Worm (Caenorhabditis elegans): ENCODE results near the gene sre-48.

The sre-48 gene

DNA sequence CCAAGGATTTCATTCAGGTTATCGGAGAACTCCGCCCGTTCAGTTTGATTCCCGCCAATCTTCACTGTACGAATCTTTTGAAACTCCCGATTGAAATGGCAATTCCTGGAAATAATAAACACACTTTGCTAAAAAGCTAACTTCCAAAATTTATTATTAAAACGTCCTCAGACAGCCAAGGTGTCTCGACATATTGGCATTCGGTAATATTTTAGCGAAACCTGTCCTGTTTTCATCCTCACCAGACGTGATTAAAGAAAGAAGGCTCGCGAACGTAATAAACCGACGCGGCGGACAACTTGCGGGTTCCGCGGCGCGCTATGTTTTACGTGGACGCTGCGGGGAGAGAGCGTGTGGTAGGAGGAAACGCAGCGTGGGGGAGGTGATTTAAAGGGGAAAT is 38.5 kb upstream of the sre-48 start (continued):
- TF ChIP-seq zip-4 (GFP tag; optimal IDR thresholded peaks at IDR 0.05): peak; percentile 81
- TF ChIP-seq snpc-4 (tag; optimal IDR thresholded peaks at IDR 0.05): peak; percentile 100
- TF ChIP-seq fkh-4 (tag; optimal IDR thresholded peaks at IDR 0.05; ENCODE audit: borderline replicate concordance): no peak
- TF ChIP-seq nhr-76 (tag; optimal IDR thresholded peaks at IDR 0.05): peak; percentile 48
- TF ChIP-seq nhr-77 (tag; optimal IDR thresholded peaks at IDR 0.05): peak; percentile 86
- peak; percentile 77 for TF ChIP-seq sox-4 (tag; optimal IDR thresholded peaks at IDR 0.05)
- TF ChIP-seq nhr-28 (tag; optimal IDR thresholded peaks at IDR 0.05): no peak
- TF ChIP-seq unc-30 (tag; optimal IDR thresholded peaks at IDR 0.05): no peak
- no peak for TF ChIP-seq ceh-63 (GFP tag; optimal IDR thresholded peaks at IDR 0.05)
- peak; percentile 92 for TF ChIP-seq nhr-19 (GFP tag; conservative IDR thresholded peaks at IDR 0.05)
- peak; percentile 94 for TF ChIP-seq elt-2 (tag; optimal IDR thresholded peaks at IDR 0.05)
- TF ChIP-seq ceh-88 (GFP tag; IDR thresholded peaks at IDR 0.05): peak; percentile 61
- peak; percentile 85 for TF ChIP-seq rnt-1 (tag; optimal IDR thresholded peaks at IDR 0.05)
- TF ChIP-seq sptf-1 (tag; optimal IDR thresholded peaks at IDR 0.05): no peak
- TF ChIP-seq fos-1 (tag; optimal IDR thresholded peaks at IDR 0.05): peak; percentile 44
- TF ChIP-seq unc-62 (GFP tag; optimal IDR thresholded peaks at IDR 0.05): no peak
- peak; percentile 89 for TF ChIP-seq grh-1 (GFP tag; IDR thresholded peaks at IDR 0.05)
- peak; percentile 84 for TF ChIP-seq dsc-1 (tag; optimal IDR thresholded peaks at IDR 0.05)
- TF ChIP-seq nhr-84 (tag; optimal IDR thresholded peaks at IDR 0.05): no peak
- peak; percentile 94 for TF ChIP-seq nhr-71 (tag; optimal IDR thresholded peaks at IDR 0.05)
- TF ChIP-seq skn-1 (tag; optimal IDR thresholded peaks at IDR 0.05): peak; percentile 34
- peak; percentile 3 for TF ChIP-seq F16B12.6 (tag; optimal IDR thresholded peaks at IDR 0.05)
- peak; percentile 28 to 67 (median 50) for TF ChIP-seq dpl-1 (GFP tag; optimal IDR thresholded peaks at IDR 0.05)
- no peak for TF ChIP-seq fkh-10 (GFP tag; optimal IDR thresholded peaks at IDR 0.05)
- TF ChIP-seq irx-1 (tag; optimal IDR thresholded peaks at IDR 0.05): peak; percentile 79
- TF ChIP-seq zag-1 (tag; optimal IDR thresholded peaks at IDR 0.05): no peak
- TF ChIP-seq nhr-20 (tag; optimal IDR thresholded peaks at IDR 0.05): peak; percentile 91
- TF ChIP-seq pax-3 (tag; optimal IDR thresholded peaks at IDR 0.05): peak; percentile 67
- TF ChIP-seq jun-1 (tag; optimal IDR thresholded peaks at IDR 0.05): peak; percentile 71
- TF ChIP-seq lir-3 (tag; optimal IDR thresholded peaks at IDR 0.05; ENCODE audit: poor library complexity): peak; percentile 34
- peak; percentile 5 for TF ChIP-seq C34B4.2 (tag; optimal IDR thresholded peaks at IDR 0.05)
- peak; percentile 79 for TF ChIP-seq ceh-8 (GFP tag; optimal IDR thresholded peaks at IDR 0.05)

DNA sequence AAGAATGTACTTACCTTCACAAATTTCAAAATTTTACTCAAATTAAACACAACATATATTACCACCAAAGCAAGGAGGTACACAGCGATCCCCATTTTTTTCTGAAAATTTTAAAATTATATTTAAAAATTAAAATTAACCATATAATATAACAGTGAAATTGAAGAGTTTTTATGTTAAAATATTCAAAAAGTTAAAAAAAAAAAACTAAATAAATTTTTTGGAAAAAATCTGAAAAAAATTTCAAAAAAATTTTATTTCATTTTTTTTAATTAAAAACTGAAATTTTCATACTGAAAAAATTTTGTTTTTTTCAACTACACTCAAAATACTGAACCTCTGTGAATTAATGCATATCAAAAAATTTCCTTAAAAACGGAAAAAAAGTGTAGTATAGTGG is 37.2 kb upstream of the sre-48 start, which contains the start of gene cyp-37A1:
Gene cyp-37A1, minus strand, starts transcription at position 101 of the 400 bp plus-strand sequence.
- no peak for TF ChIP-seq mef-2 (tag; optimal IDR thresholded peaks at IDR 0.05)
- no peak for TF ChIP-seq unc-130 (tag; optimal IDR thresholded peaks at IDR 0.05)
- TF ChIP-seq fkh-4 (tag; optimal IDR thresholded peaks at IDR 0.05; ENCODE audit: borderline replicate concordance): no peak
- no peak for TF ChIP-seq F16B12.6 (tag; optimal IDR thresholded peaks at IDR 0.05)
- TF ChIP-seq nhr-28 (tag; optimal IDR thresholded peaks at IDR 0.05): no peak
- no peak for TF ChIP-seq sox-4 (tag; optimal IDR thresholded peaks at IDR 0.05)
- no peak for TF ChIP-seq aha-1 (tag; optimal IDR thresholded peaks at IDR 0.05)
- TF ChIP-seq C34B4.2 (tag; optimal IDR thresholded peaks at IDR 0.05): no peak
- TF ChIP-seq egl-13 (tag; optimal IDR thresholded peaks at IDR 0.05): no peak
- no peak for TF ChIP-seq aly-2 (tag; optimal IDR thresholded peaks at IDR 0.05)
- TF ChIP-seq hlh-17 (GFP tag; optimal IDR thresholded peaks at IDR 0.05; ENCODE audit: borderline replicate concordance): no peak
- no peak for TF ChIP-seq lin-35 (GFP tag; optimal IDR thresholded peaks at IDR 0.05)
- no peak for TF ChIP-seq snpc-4 (tag; optimal IDR thresholded peaks at IDR 0.05)
- TF ChIP-seq C16A3.4 (tag; optimal IDR thresholded peaks at IDR 0.05): no peak
- TF ChIP-seq fkh-10 (GFP tag; optimal IDR thresholded peaks at IDR 0.05): no peak

DNA sequence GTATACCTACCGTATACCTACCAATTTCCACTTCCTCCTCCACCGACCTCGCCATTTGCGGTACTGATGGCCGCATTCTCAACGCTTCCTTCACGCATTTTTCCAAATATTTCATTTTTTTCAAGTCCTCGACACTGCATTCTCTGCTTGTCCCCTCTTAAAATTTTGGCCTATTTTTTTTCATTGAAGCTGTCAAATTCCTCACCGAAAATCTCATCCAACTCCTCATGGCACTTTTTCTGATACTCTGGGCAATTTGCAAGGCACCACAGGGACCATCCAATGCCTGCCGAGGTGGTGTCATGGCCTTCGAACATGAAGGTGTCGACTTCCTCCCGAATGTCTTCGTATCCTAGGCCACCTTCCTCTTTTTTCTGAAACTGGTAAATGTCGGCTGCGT is 35.0 kb upstream of the sre-48 start:
- TF ChIP-seq ceh-63 (GFP tag; optimal IDR thresholded peaks at IDR 0.05): no peak
- no peak for TF ChIP-seq C34B4.2 (tag; optimal IDR thresholded peaks at IDR 0.05)
- no peak for TF ChIP-seq tlp-1 (tag; optimal IDR thresholded peaks at IDR 0.05)
- no peak for TF ChIP-seq alr-1 (tag; optimal IDR thresholded peaks at IDR 0.05; ENCODE audit: borderline replicate concordance)
- no peak for TF ChIP-seq zip-4 (GFP tag; optimal IDR thresholded peaks at IDR 0.05)
- TF ChIP-seq ztf-4 (tag; optimal IDR thresholded peaks at IDR 0.05): no peak
- TF ChIP-seq nhr-11 (tag; optimal IDR thresholded peaks at IDR 0.05): no peak
- no peak for TF ChIP-seq elt-3 (tag; optimal IDR thresholded peaks at IDR 0.05)
- no peak for TF ChIP-seq F16B12.6 (tag; optimal IDR thresholded peaks at IDR 0.05)
- no peak for TF ChIP-seq ets-5 (GFP tag; IDR thresholded peaks at IDR 0.05)
- no peak for TF ChIP-seq unc-86 (tag; optimal IDR thresholded peaks at IDR 0.05)
- no peak for TF ChIP-seq unc-30 (tag; optimal IDR thresholded peaks at IDR 0.05)
- TF ChIP-seq hpl-2 (GFP tag; optimal IDR thresholded peaks at IDR 0.05): no peak
- TF ChIP-seq nhr-85 (tag): no peak
- TF ChIP-seq nhr-47 (tag; optimal IDR thresholded peaks at IDR 0.05): no peak

Measured in whole organism, L1 larva.